Worm (Caenorhabditis elegans) whole organism, L2 larva: ENCODE results near the gene spp-30.

Experiments used
- C34F6.9 ChIP-seq: fragments of 150-350 bp; optimal IDR thresholded peaks from 2 replicates; lab custom pipeline; 2014; ENCODE audit warnings: missing biosample characterization, missing genetic modification characterization
- F13H6.1 ChIP-seq: sonication (generic microtip); optimal IDR thresholded peaks from 2 replicates; lab custom pipeline; 2016; ENCODE audit warnings: missing genetic modification characterization, missing compliant biosample characterization
- R02D3.7 ChIP-seq: fragments of 150-350 bp; optimal IDR thresholded peaks from 2 replicates; lab custom pipeline; 2014; ENCODE audit warnings: missing biosample characterization, missing genetic modification characterization
- Y55F3AM.14 ChIP-seq: fragments of 200-800 bp; sonication (Bioruptor generic); optimal IDR thresholded peaks from 2 replicates; lab custom pipeline; 2018; ENCODE audit warnings: mild to moderate bottlenecking, missing genetic modification characterization, missing compliant biosample characterization
- alr-1 ChIP-seq: fragments of 150-350 bp; optimal IDR thresholded peaks from 2 replicates; lab custom pipeline; 2014; ENCODE audit warnings: missing biosample characterization, missing genetic modification characterization
- aly-2 ChIP-seq: fragments of 150-350 bp; optimal IDR thresholded peaks from 2 replicates; lab custom pipeline; 2014; ENCODE audit warnings: missing biosample characterization, missing genetic modification characterization
- ama-1 ChIP-seq: fragments of 150-350 bp; optimal IDR thresholded peaks from 2 replicates; lab custom pipeline; 2018; ENCODE audit warnings: inconsistent platforms
- blmp-1 ChIP-seq: sonication (generic microtip); optimal IDR thresholded peaks from 2 replicates; lab custom pipeline; 2017; ENCODE audit warnings: missing genetic modification characterization, mild to moderate bottlenecking, missing compliant biosample characterization, antibody characterized with exemption, moderate library complexity; ENCODE audit not compliant: insufficient read depth
- ceh-16 ChIP-seq: fragments of 150-350 bp; optimal IDR thresholded peaks from 2 replicates; lab custom pipeline; 2014; ENCODE audit warnings: missing biosample characterization, missing genetic modification characterization
- ceh-82 ChIP-seq: fragments of 150-350 bp; optimal IDR thresholded peaks from 2 replicates; lab custom pipeline; 2014; ENCODE audit warnings: missing biosample characterization, missing genetic modification characterization
- crh-2 ChIP-seq: sonication (generic microtip); optimal IDR thresholded peaks from 2 replicates; lab custom pipeline; 2017; ENCODE audit warnings: missing biosample characterization, missing genetic modification characterization
- dmd-4 ChIP-seq: sonication (generic microtip); optimal IDR thresholded peaks from 2 replicates; lab custom pipeline; 2017; ENCODE audit warnings: missing biosample characterization, missing genetic modification characterization
- elt-3 ChIP-seq: sonication (generic microtip); optimal IDR thresholded peaks from 2 replicates; lab custom pipeline; 2017; ENCODE audit warnings: missing biosample characterization, missing genetic modification characterization
- fos-1 ChIP-seq: fragments of 150-350 bp; optimal IDR thresholded peaks from 2 replicates; lab custom pipeline; 2014; ENCODE audit warnings: missing biosample characterization, missing genetic modification characterization
- gmeb-1 ChIP-seq: fragments of 150-350 bp; optimal IDR thresholded peaks from 2 replicates; lab custom pipeline; 2014; ENCODE audit warnings: missing biosample characterization, missing genetic modification characterization
- lin-11 ChIP-seq: fragments of 150-350 bp; sonication (generic microtip); optimal IDR thresholded peaks from 2 replicates; lab custom pipeline; 2014; ENCODE audit warnings: missing biosample characterization, missing genetic modification characterization, inconsistent platforms, mixed read lengths
- lin-13 ChIP-seq: fragments of 150-350 bp; optimal IDR thresholded peaks from 2 replicates; lab custom pipeline; 2014; ENCODE audit warnings: missing biosample characterization, missing genetic modification reagents, missing genetic modification characterization
- lin-39 ChIP-seq: fragments of 150-350 bp; optimal IDR thresholded peaks from 2 replicates; lab custom pipeline; 2014; ENCODE audit warnings: missing biosample characterization, missing genetic modification reagents, missing genetic modification characterization
- lsy-2 ChIP-seq, 2 experiments: fragments of 150-350 bp in 1 of 2; sonication (generic microtip) in 1 of 2; optimal IDR thresholded peaks; 2 replicates each; lab custom pipeline; 2014 to 2017; ENCODE audit warnings: missing biosample characterization in 2 of 2, missing genetic modification characterization in 2 of 2
- mab-5 ChIP-seq: fragments of 150-350 bp; optimal IDR thresholded peaks from 2 replicates; lab custom pipeline; 2014; ENCODE audit warnings: missing biosample characterization, missing genetic modification characterization
- mbf-1 ChIP-seq: sonication (generic microtip); optimal IDR thresholded peaks from 2 replicates; lab custom pipeline; 2017; ENCODE audit warnings: missing biosample characterization, missing genetic modification characterization
- nhr-10 ChIP-seq: sonication (generic microtip); optimal IDR thresholded peaks from 2 replicates; lab custom pipeline; 2017; ENCODE audit warnings: missing biosample characterization, missing genetic modification characterization
- nhr-11 ChIP-seq: fragments of 150-350 bp; optimal IDR thresholded peaks from 2 replicates; lab custom pipeline; 2014; ENCODE audit warnings: missing biosample characterization, missing genetic modification characterization
- nhr-129 ChIP-seq: fragments of 150-350 bp; optimal IDR thresholded peaks from 2 replicates; lab custom pipeline; 2014; ENCODE audit warnings: missing biosample characterization, missing genetic modification characterization
- nhr-21 ChIP-seq: fragments of 150-350 bp; optimal IDR thresholded peaks from 2 replicates; lab custom pipeline; 2014; ENCODE audit warnings: missing biosample characterization, missing genetic modification characterization
- nhr-23 ChIP-seq: fragments of 150-350 bp; optimal IDR thresholded peaks from 2 replicates; lab custom pipeline; 2014; ENCODE audit warnings: missing biosample characterization, missing genetic modification reagents, missing genetic modification characterization
- nhr-237 ChIP-seq: fragments of 150-350 bp; optimal IDR thresholded peaks from 2 replicates; lab custom pipeline; 2014; ENCODE audit warnings: missing biosample characterization, missing genetic modification characterization
- nhr-25 ChIP-seq: fragments of 150-350 bp; sonication (generic microtip); optimal IDR thresholded peaks from 3 replicates; lab custom pipeline; 2014; ENCODE audit warnings: missing biosample characterization, missing genetic modification characterization
- nhr-6 ChIP-seq: fragments of 150-350 bp; optimal IDR thresholded peaks from 2 replicates; lab custom pipeline; 2014; ENCODE audit warnings: missing biosample characterization, missing genetic modification characterization
- nhr-77 ChIP-seq: fragments of 150-350 bp; optimal IDR thresholded peaks from 2 replicates; lab custom pipeline; 2014; ENCODE audit warnings: missing biosample characterization, missing genetic modification characterization
- peb-1 ChIP-seq: fragments of 150-350 bp; optimal IDR thresholded peaks from 2 replicates; lab custom pipeline; 2014; ENCODE audit warnings: missing biosample characterization, missing genetic modification characterization
- sem-4 ChIP-seq: fragments of 150-350 bp; optimal IDR thresholded peaks from 2 replicates; lab custom pipeline; 2014; ENCODE audit warnings: missing biosample characterization, missing genetic modification reagents, missing genetic modification characterization
- skn-1 ChIP-seq: sonication (generic microtip); optimal IDR thresholded peaks from 2 replicates; lab custom pipeline; 2017; ENCODE audit warnings: missing biosample characterization, missing genetic modification characterization
- sma-3 ChIP-seq: sonication (generic microtip); optimal IDR thresholded peaks from 2 replicates; lab custom pipeline; 2016; ENCODE audit warnings: missing genetic modification reagents, missing genetic modification characterization, missing compliant biosample characterization
- snpc-4 ChIP-seq: fragments of 150-350 bp; optimal IDR thresholded peaks from 2 replicates; lab custom pipeline; 2014; ENCODE audit warnings: missing biosample characterization, missing genetic modification characterization
- unc-55 ChIP-seq: fragments of 150-350 bp; sonication (generic microtip); optimal IDR thresholded peaks from 3 replicates; lab custom pipeline; 2014; ENCODE audit warnings: missing biosample characterization, missing genetic modification reagents, missing genetic modification characterization
- unc-62 ChIP-seq: fragments of 150-350 bp; optimal IDR thresholded peaks from 2 replicates; lab custom pipeline; 2014; ENCODE audit warnings: missing biosample characterization, missing genetic modification reagents, missing genetic modification characterization
- zag-1 ChIP-seq: fragments of 150-350 bp; optimal IDR thresholded peaks from 2 replicates; lab custom pipeline; 2014; ENCODE audit warnings: missing biosample characterization, missing genetic modification characterization
- ztf-1 ChIP-seq: fragments of 200-800 bp; sonication (Bioruptor generic); conservative IDR thresholded peaks from 2 replicates; pipeline ENCODE4 v1.3.6; 2022; ENCODE audit warnings: missing genetic modification characterization, missing compliant biosample characterization
- ztf-11 ChIP-seq: sonication (generic microtip); optimal IDR thresholded peaks from 2 replicates; lab custom pipeline; 2017; ENCODE audit warnings: missing biosample characterization, missing genetic modification characterization
- ztf-4 ChIP-seq: fragments of 150-350 bp; optimal IDR thresholded peaks from 2 replicates; lab custom pipeline; 2014; ENCODE audit warnings: missing biosample characterization, missing genetic modification characterization

The spp-30 gene

DNA sequence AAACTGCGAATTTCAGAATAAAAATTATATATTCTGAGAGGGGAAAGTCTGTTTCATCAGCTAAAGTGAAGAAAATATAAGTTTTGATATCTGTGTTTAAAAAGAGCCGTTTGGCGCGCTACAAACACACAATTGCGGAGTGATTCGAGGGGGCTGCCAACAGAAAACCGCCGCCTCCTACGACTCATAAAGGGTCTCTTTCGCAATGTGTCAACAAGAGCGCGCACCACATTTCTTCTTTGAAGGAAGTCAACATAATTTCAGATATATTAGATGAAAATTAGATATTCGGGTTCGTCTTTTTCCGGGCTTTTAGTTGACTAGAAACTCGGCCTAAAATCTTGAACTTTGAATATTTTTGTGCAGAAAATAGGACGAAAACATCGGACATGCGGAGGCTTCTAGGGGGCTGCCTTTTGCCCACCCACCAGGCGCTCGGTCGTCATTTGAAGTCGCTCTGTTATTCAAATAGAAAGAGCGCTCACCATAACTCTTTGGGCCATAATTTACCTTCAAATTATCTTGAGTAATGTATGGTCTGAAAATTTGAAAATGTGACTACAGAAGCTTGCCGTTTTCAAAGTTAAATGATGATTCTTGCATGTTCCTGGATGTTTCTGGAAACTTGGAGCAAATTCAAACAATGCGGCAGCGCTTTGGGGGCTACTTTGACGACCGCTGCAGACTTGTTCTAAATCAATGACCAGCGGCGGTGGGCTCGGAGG lies 22.6 kb downstream of the spp-30 start (continued):
- TF ChIP-seq Y55F3AM.14 (GFP tag; lab: Kevin White, UChicago) (peak; percentile 98), fos-1 (tag; lab: Kevin White, UChicago) (peak; percentile 67), lin-39 (no peak), nhr-6 (tag; lab: Kevin White, UChicago) (peak; percentile 62), ceh-16 (tag; lab: Kevin White, UChicago) (peak; percentile 74), lin-13 (GFP tag; lab: Kevin White, UChicago) (peak; percentile 81), nhr-237 (peak; percentile 76), alr-1 (tag; lab: Kevin White, UChicago) (no peak), snpc-4 (tag; lab: Kevin White, UChicago) (no peak), sem-4 (tag; lab: Kevin White, UChicago) (peak; percentile 84), mbf-1 (tag; lab: Kevin White, UChicago) (no peak), C34F6.9 (tag; lab: Kevin White, UChicago) (peak; percentile 75), nhr-11 (tag; lab: Kevin White, UChicago) (peak; percentile 89), nhr-23 (tag; lab: Kevin White, UChicago) (no peak), nhr-129 (peak; percentile 77), blmp-1 (tag; lab: Kevin White, UChicago) (peak; percentile 71)

DNA sequence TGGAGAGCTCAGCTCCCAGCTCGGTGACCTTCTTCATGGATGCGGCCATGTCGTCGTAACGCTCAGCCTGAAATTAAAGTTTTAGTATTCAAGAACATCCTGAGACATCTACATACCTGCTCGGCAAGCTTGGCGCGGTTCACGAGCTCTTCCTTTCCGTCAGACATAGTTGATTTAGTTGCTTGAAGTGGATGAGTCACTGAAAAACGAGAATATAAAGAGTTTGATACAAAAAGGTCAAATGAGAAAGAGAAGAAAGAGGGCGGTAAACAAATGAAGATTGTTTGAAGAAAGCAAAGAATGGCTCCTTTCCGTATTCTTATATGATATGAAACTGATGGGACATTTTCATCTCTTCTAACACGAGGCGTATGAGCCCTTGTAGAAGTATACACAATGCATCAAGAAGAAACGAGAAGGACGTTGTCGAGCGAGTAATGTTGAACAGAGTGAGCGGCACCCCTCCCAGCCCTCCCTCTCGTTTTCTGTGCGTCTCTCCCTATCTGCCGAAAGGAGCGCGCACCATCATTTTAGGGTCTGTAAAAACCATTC lies 23.2 kb downstream of the spp-30 start, which contains the start of gene ftt-2:
Gene ftt-2, minus strand, starts transcription at position 206 of the 552 bp plus-strand sequence.
- peak; percentile 89 for TF ChIP-seq ama-1
- TF ChIP-seq nhr-6 (tag; lab: Kevin White, UChicago): no peak
- no peak for TF ChIP-seq mbf-1 (tag; lab: Kevin White, UChicago)

DNA sequence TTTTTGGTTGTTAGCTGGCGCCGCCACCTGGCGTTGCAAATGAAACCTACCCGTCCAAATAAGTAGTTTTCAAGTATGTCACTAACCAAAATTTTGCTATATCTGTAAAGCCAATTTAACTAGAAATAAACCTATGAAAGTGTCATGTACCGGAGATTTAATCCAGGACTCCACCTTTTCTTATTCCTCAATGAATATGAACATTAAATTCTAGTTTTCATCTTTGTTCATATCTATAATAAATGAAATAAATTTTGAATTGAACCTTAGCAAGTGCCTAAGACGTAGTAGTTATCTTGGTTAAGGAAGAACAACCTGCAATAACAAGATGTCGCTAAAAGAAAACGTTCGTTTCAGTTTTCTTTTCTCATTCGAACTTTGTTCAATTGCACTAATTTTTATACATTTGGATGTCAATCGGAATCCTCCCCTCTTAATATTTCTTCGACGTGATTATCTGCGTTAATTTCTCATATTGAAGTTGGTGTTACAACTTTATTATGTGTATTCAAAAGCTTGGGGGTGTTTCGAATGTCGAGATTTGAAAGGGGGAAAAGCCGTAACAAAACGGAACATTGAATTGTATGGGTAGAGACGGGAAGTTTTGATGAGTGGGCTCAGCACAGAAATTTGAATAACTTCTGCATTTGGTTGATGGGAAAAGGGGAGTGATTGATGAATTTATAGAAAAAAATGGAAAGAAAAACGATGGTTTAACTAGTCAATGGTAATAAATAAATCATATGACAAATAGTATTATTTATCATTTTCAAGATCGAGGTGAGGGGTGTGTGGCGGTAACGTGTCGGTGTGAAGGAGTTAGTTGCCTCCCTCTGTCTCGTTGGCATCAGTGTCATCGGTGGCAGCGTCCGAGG lies 25.0 kb downstream of the spp-30 start:
- TF ChIP-seq nhr-11 (tag; lab: Kevin White, UChicago) (no peak), ztf-11 (no peak), ztf-4 (peak; percentile 91), R02D3.7 (tag; lab: Kevin White, UChicago) (no peak), ama-1 (peak; percentile 88), mbf-1 (tag; lab: Kevin White, UChicago) (peak; percentile 44), C34F6.9 (tag; lab: Kevin White, UChicago) (peak; percentile 49), skn-1 (tag; lab: Kevin White, UChicago) (no peak), nhr-129 (peak; percentile 10), sem-4 (tag; lab: Kevin White, UChicago) (peak; percentile 17), ztf-1 (no peak), crh-2 (peak; percentile 68), aly-2 (tag; lab: Kevin White, UChicago) (no peak), dmd-4 (tag; lab: Kevin White, UChicago) (no peak), zag-1 (tag; lab: Kevin White, UChicago) (peak; percentile 44), gmeb-1 (tag; lab: Kevin White, UChicago) (peak; percentile 30), elt-3 (tag; lab: Kevin White, UChicago) (no peak), lin-13 (GFP tag; lab: Kevin White, UChicago) (peak; percentile 81), Y55F3AM.14 (GFP tag; lab: Kevin White, UChicago) (peak; percentile 47), unc-62 (no peak), unc-55 (GFP tag; lab: Kevin White, UChicago) (peak; percentile 51), sma-3 (peak; percentile 51), nhr-10 (tag; lab: Kevin White, UChicago) (peak; percentile 7), lsy-2 (tag; optimal IDR thresholded peaks at IDR 0.05; lab: Kevin White, UChicago) (peak; percentile 47 to 75), mab-5 (tag; lab: Kevin White, UChicago) (peak; percentile 77), nhr-237 (no peak), ceh-16 (tag; lab: Kevin White, UChicago) (no peak), ceh-82 (tag; lab: Kevin White, UChicago) (no peak), blmp-1 (tag; lab: Kevin White, UChicago) (peak; percentile 9), nhr-23 (tag; lab: Kevin White, UChicago) (no peak), nhr-25 (tag; lab: Kevin White, UChicago) (peak; percentile 77), alr-1 (tag; lab: Kevin White, UChicago) (no peak), F13H6.1 (peak; percentile 34), nhr-77 (tag; lab: Kevin White, UChicago) (peak; percentile 4), nhr-6 (tag; lab: Kevin White, UChicago) (peak; percentile 69), fos-1 (tag; lab: Kevin White, UChicago) (no peak), nhr-21 (tag; lab: Kevin White, UChicago) (peak; percentile 32), lin-11 (no peak), peb-1 (tag; lab: Kevin White, UChicago) (no peak)
